Worm (Caenorhabditis elegans): Measurements from ENCODE around the gene Y50D4A.5.

Gene Y50D4A.5

DNA sequence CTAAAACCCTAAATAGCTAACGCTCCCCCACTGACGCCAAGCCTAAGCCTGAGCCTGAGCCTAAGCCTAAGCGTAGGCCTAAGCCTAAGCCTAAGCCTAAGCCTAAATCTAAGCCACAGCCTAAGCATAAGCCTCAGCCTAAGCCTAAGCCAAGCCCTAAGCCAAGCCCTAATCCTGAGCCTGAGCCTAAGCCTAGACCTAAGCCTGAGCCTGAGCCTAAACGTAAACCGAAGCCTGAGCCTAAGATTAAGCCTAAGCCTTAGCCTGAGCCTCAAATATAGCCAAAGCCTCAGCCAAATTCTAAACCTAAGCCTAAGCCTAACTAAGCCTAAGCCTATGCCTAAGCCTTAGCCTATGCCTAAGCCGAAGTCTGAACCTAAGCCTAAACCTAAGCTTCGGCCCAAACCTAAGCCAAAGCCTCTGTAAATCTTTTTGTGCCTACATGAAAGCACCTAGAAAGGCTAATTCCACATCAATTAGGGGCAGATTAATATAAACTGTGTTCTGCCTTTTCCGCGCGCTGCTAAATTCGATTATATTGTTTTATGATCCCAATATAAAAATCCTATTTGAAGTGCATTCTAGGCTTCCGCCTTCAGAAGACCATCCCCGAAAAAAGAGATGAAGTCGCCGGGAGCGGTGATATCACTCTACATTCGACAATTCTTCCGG lies 41.9 kb upstream of the Y50D4A.5 start, which contains the start of gene ptr-16 (continued):
- no peak for TF ChIP-seq nhr-237 (tag; optimal IDR thresholded peaks at IDR 0.05)

DNA sequence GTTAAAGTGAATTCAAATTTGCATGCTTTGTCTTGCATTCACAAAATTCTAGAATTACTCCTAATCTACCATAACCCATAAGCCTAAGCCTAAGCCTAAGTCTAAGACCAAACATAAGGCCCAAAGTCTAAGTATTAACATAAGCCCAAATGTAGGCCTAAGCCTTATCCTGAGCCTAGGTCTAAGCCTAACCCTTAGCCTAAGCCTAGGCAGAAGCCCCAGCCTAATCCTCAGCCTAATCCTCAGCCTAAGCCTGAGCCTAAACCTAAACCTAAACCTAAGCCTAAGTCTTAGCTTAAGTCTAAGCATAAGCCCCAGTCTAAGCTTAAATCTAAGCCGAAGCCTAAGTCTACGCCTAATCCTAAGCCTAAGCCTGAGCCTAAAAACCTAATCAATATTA lies 36.5 kb upstream of the Y50D4A.5 start:
- no peak for TF ChIP-seq spr-1 (tag; optimal IDR thresholded peaks at IDR 0.05)
- TF ChIP-seq gei-8 (GFP tag; optimal IDR thresholded peaks at IDR 0.05): no peak
- no peak for TF ChIP-seq aly-2 (tag; optimal IDR thresholded peaks at IDR 0.05)
- TF ChIP-seq egl-43 (GFP tag; IDR thresholded peaks at IDR 0.05): no peak
- TF ChIP-seq nhr-237 (tag; optimal IDR thresholded peaks at IDR 0.05): no peak
- TF ChIP-seq ctbp-1 (GFP tag; IDR thresholded peaks at IDR 0.05): no peak
- no peak for TF ChIP-seq dpl-1 (GFP tag; optimal IDR thresholded peaks at IDR 0.05)
- TF ChIP-seq T26A8.4 (GFP tag; IDR thresholded peaks at IDR 0.05): no peak

DNA sequence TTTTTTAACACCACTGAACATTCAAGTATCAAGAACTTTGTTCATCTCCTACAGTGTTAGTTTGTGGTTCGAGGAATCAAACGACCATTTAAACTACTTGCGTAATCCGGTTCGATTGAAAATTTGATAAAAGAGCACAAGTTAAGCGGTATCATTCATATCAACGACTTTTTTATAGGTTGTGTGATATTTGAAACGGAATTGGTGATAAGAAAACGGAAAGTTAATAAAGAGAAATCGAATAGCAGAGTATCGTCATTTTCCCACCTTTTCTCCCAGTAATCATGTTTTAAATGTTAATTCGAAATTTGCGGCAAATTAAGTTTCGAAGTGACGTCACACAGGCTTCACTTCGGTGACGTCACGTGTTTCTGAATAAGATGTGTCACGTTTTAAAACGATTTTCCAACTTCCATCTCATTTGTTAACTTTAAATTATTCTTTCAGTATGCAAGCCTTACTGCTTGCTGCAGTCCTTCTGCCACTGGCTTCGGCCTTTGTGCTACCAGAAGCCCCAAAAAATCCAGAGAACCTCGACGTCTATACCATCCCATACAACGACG lies 30.7 kb upstream of the Y50D4A.5 start, which contains the start of gene T21H3.1:
TSS of gene T21H3.1 (plus strand) at position 448 of the 563 bp plus-strand sequence.
- TF ChIP-seq ztf-11 (tag; optimal IDR thresholded peaks at IDR 0.05) (no peak), daf-16 (GFP tag; optimal IDR thresholded peaks at IDR 0.05) (no peak), daf-16 (tag; optimal IDR thresholded peaks at IDR 0.05) (peak; percentile 48), nhr-77 (tag; optimal IDR thresholded peaks at IDR 0.05) (peak; percentile 82), nhr-28 (tag; optimal IDR thresholded peaks at IDR 0.05) (peak; percentile 91), hlh-30 (tag; optimal IDR thresholded peaks at IDR 0.05; ENCODE audit: insufficient read depth) (peak; percentile 54), ceh-82 (tag; optimal IDR thresholded peaks at IDR 0.05) (no peak), pqm-1 (tag; optimal IDR thresholded peaks at IDR 0.05) (peak; percentile 95), daf-19 (GFP tag; conservative IDR thresholded peaks at IDR 0.05) (no peak), ZK546.5 (tag; optimal IDR thresholded peaks at IDR 0.05) (no peak), nhr-76 (tag; optimal IDR thresholded peaks at IDR 0.05) (no peak), nhr-42 (GFP tag; IDR thresholded peaks at IDR 0.05) (0 out of 2 replicates have a peak, but pooled peaks have one; percentile 34), lin-1 (GFP tag; IDR thresholded peaks at IDR 0.05) (peak; percentile 63; the same call in 1 of the 2 replicates), vab-7 (GFP tag; IDR thresholded peaks at IDR 0.05) (no peak), php-3 (GFP tag; IDR thresholded peaks at IDR 0.05) (peak; percentile 62), hlh-11 (tag; optimal IDR thresholded peaks at IDR 0.05) (peak; percentile 49), lsy-2 (tag; optimal IDR thresholded peaks at IDR 0.05) (peak in 1 of 2 experiments; percentile 36), dve-1 (tag; optimal IDR thresholded peaks at IDR 0.05; ENCODE audit: insufficient read depth) (peak; percentile 88), duxl-1 (tag; optimal IDR thresholded peaks at IDR 0.05; ENCODE audit: poor library complexity) (no peak), nhr-10 (tag; optimal IDR thresholded peaks at IDR 0.05) (peak; percentile 13), dmd-6 (GFP tag; IDR thresholded peaks at IDR 0.05) (peak; percentile 72), mep-1 (tag; optimal IDR thresholded peaks at IDR 0.05) (peak; percentile 13), ZK337.2 (GFP tag; IDR thresholded peaks at IDR 0.05) (no peak), aha-1 (tag) (peak; percentile 6)

DNA sequence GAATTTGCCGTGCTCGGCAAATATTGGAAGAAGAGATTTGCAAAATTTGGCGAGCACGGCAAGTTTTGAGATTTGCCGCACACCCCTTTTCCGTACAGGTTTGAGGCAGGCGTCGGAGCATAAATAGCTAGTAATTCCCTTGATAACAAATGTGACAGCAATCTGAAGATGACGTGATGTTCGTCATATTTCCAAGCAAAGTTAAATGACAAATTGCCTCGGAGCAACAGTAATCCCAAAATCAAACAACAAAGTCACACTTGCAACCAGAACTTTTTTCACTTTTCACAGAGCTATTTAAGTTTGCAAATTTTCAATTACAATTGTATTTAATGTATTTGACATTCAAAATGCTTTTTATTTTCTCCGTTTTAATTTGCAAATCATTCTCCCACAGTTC lies 27.8 kb upstream of the Y50D4A.5 start, which contains the start of gene F25A2.1:
TSS of gene F25A2.1 (plus strand) at position 301 of the 400 bp plus-strand sequence.
- TF ChIP-seq nhr-28 (tag; optimal IDR thresholded peaks at IDR 0.05): no peak
- TF ChIP-seq unc-62 (GFP tag; optimal IDR thresholded peaks at IDR 0.05 in 1 of 2): peak in 1 of 2 experiments; percentile 43
- TF ChIP-seq unc-62 (tag; optimal IDR thresholded peaks at IDR 0.05): no peak
- TF ChIP-seq dmd-6 (GFP tag; IDR thresholded peaks at IDR 0.05): peak; percentile 51

DNA sequence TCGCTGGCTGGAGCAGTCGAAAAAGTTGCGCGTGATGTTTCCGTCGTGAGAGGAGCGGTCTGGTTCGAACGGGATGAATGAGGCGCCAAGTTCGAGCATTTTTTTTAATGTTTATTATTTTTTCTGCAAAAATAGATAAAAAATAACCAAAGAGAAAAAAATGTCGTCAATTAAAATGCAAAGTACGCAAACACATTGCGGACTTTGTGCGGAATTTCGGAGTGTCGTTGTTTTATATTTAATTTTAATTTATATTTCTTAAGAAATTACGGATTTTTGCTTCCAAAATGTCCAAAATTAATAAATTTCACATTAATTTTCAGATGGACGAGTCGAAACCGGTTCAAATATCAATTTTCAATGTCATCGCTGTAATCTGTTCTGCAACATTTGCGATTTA lies 11.1 kb upstream of the Y50D4A.5 start, which contains the start of the genes wrb-1 and Y50D4A.4:
TSS of gene wrb-1 (plus strand) at position 78 of the 400 bp plus-strand sequence.
TSS of gene Y50D4A.4 (minus strand) at position 133 of the 400 bp plus-strand sequence.
- TF ChIP-seq Y105C5A.15 (GFP tag; IDR thresholded peaks at IDR 0.05): no peak
- TF ChIP-seq nhr-102 (tag; optimal IDR thresholded peaks at IDR 0.05): no peak
- no peak for TF ChIP-seq skn-1 (tag; optimal IDR thresholded peaks at IDR 0.05)
- no peak for TF ChIP-seq Y5F2A.4 (GFP tag; optimal IDR thresholded peaks at IDR 0.05)
- TF ChIP-seq ceh-62 (tag; optimal IDR thresholded peaks at IDR 0.05): no peak
- TF ChIP-seq fos-1 (tag; optimal IDR thresholded peaks at IDR 0.05): no peak
- no peak for TF ChIP-seq pqm-1 (tag; optimal IDR thresholded peaks at IDR 0.05)
- TF ChIP-seq nhr-6 (tag; optimal IDR thresholded peaks at IDR 0.05): peak; percentile 17
- no peak for TF ChIP-seq tra-1 (GFP tag; IDR thresholded peaks at IDR 0.05)
- TF ChIP-seq mdl-1 (tag; optimal IDR thresholded peaks at IDR 0.05): no peak
- TF ChIP-seq dmd-6 (GFP tag; IDR thresholded peaks at IDR 0.05): no peak
- TF ChIP-seq snpc-4 (tag; optimal IDR thresholded peaks at IDR 0.05): no peak
- TF ChIP-seq lin-39 (tag; optimal IDR thresholded peaks at IDR 0.05): no peak
- TF ChIP-seq lsy-2 (tag; optimal IDR thresholded peaks at IDR 0.05): peak in 1 of 2 experiments; percentile 90
- peak; percentile 97 for TF ChIP-seq T20F7.1 (GFP tag; optimal IDR thresholded peaks at IDR 0.05)

Measured in whole organism, L4 larva.